Fruit fly (Drosophila melanogaster) whole organism, embryonic: ENCODE measurements around the gene Pgm1.
A peak's percentile ranks its signal among the peaks of the same experiment; 100 is the strongest.

Experiments used
- Awh ChIP-seq: fragments of 200-800 bp; sonication (Bioruptor generic); IDR thresholded peaks from 2 replicates; pipeline ENCODE4, ENCODE4 v1.3.6; 2022; ENCODE audit warnings: missing biosample characterization, missing genetic modification characterization
- B-H1 ChIP-seq: fragments of 200-800 bp; sonication (Bioruptor generic); IDR thresholded peaks from 3 replicates; pipeline ENCODE4 v1.3.6; 2022; ENCODE audit warnings: missing biosample characterization, missing genetic modification characterization
- CG10543 ChIP-seq: fragments of 200-800 bp; sonication (Bioruptor generic); optimal IDR thresholded peaks from 3 replicates; lab custom pipeline; 2017; ENCODE audit warnings: missing biosample characterization, mild to moderate bottlenecking, missing genetic modification characterization, moderate library complexity
- CG10565 ChIP-seq: fragments of 200-800 bp; sonication (Bioruptor generic); optimal IDR thresholded peaks from 3 replicates; lab custom pipeline; 2016; ENCODE audit warnings: missing biosample characterization, mild to moderate bottlenecking, missing genetic modification characterization
- CG1233 ChIP-seq: fragments of 200-800 bp; sonication (Bioruptor generic); optimal IDR thresholded peaks from 4 replicates; lab custom pipeline; 2018; ENCODE audit warnings: missing biosample characterization, mild to moderate bottlenecking, missing genetic modification characterization
- CG14014 ChIP-seq: fragments of 200-800 bp; sonication (Bioruptor generic); IDR thresholded peaks from 2 replicates; pipeline ENCODE4 v1.3.6; 2022; ENCODE audit warnings: missing biosample characterization, missing genetic modification characterization
- CG14667 ChIP-seq: fragments of 200-800 bp; sonication (Bioruptor generic); IDR thresholded peaks from 2 replicates; pipeline ENCODE4 v1.3.6; 2022; ENCODE audit warnings: missing biosample characterization, missing genetic modification characterization
- CG16863 ChIP-seq: fragments of 200-800 bp; sonication (Bioruptor generic); optimal IDR thresholded peaks from 3 replicates; lab custom pipeline; 2016; ENCODE audit warnings: missing biosample characterization, missing genetic modification characterization
- CG17186 ChIP-seq: fragments of 200-800 bp; sonication (Bioruptor generic); optimal IDR thresholded peaks from 3 replicates; lab custom pipeline; 2017; ENCODE audit warnings: missing biosample characterization, missing genetic modification reagents, missing genetic modification characterization
- CG17328 ChIP-seq: fragments of 200-800 bp; sonication (Bioruptor generic); IDR thresholded peaks from 2 replicates; pipeline ENCODE4 v1.3.6; 2022; ENCODE audit warnings: missing biosample characterization, missing genetic modification characterization
- CG17359 ChIP-seq: fragments of 200-800 bp; sonication (Bioruptor generic); optimal IDR thresholded peaks from 3 replicates; lab custom pipeline; 2018; ENCODE audit warnings: missing biosample characterization, mild to moderate bottlenecking, missing genetic modification characterization, moderate library complexity
- CG2678 ChIP-seq: fragments of 200-800 bp; sonication (Bioruptor generic); optimal IDR thresholded peaks from 3 replicates; lab custom pipeline; 2019; ENCODE audit warnings: missing biosample characterization, mild to moderate bottlenecking, missing genetic modification characterization, moderate library complexity
- CG31224 ChIP-seq: fragments of 200-800 bp; sonication (Bioruptor generic); IDR thresholded peaks from 2 replicates; pipeline ENCODE4 v1.3.6; 2022; ENCODE audit warnings: missing biosample characterization, missing genetic modification characterization
- CG3281 ChIP-seq: fragments of 200-800 bp; sonication (Bioruptor generic); optimal IDR thresholded peaks from 3 replicates; lab custom pipeline; 2017; ENCODE audit warnings: missing biosample characterization, mild to moderate bottlenecking, missing genetic modification characterization
- CG42726 ChIP-seq: fragments of 200-800 bp; sonication (Bioruptor generic); IDR thresholded peaks from 2 replicates; pipeline ENCODE4 v1.3.6; 2022; ENCODE audit warnings: missing biosample characterization, missing genetic modification characterization; ENCODE audit not compliant: partially characterized antibody
- CG4360 ChIP-seq: fragments of 200-800 bp; sonication (Bioruptor generic); IDR thresholded peaks from 2 replicates; pipeline ENCODE4 v1.3.6; 2022; ENCODE audit warnings: missing biosample characterization, missing genetic modification characterization
- CG6683 ChIP-seq: fragments of 200-800 bp; sonication (Bioruptor generic); optimal IDR thresholded peaks from 2 replicates; lab custom pipeline; 2017; ENCODE audit warnings: missing biosample characterization, mild to moderate bottlenecking, missing genetic modification characterization, missing genetic modification reagents
- CG7372 ChIP-seq: fragments of 200-800 bp; sonication (Bioruptor generic); IDR thresholded peaks from 2 replicates; pipeline ENCODE4 v1.3.6; 2022; ENCODE audit warnings: missing biosample characterization, missing genetic modification characterization
- CG7745 ChIP-seq: fragments of 200-800 bp; sonication (Bioruptor generic); optimal IDR thresholded peaks from 2 replicates; lab custom pipeline; 2018; ENCODE audit warnings: missing biosample characterization, mild to moderate bottlenecking, missing genetic modification characterization, moderate library complexity
- CG8924 ChIP-seq: fragments of 200-800 bp; optimal IDR thresholded peaks from 3 replicates; lab custom pipeline; 2019; ENCODE audit warnings: missing biosample characterization, mild to moderate bottlenecking, missing genetic modification characterization, moderate library complexity
- CG9876 ChIP-seq: fragments of 200-800 bp; sonication (Bioruptor generic); optimal IDR thresholded peaks from 2 replicates; lab custom pipeline; 2016; ENCODE audit warnings: missing biosample characterization, missing genetic modification characterization
- Camta ChIP-seq: fragments of 200-800 bp; sonication (Bioruptor generic); optimal IDR thresholded peaks from 2 replicates; lab custom pipeline; 2016; ENCODE audit warnings: missing biosample characterization, missing genetic modification characterization
- D19B ChIP-seq: fragments of 200-800 bp; sonication (Bioruptor generic); optimal IDR thresholded peaks from 2 replicates; lab custom pipeline; 2017; ENCODE audit warnings: missing biosample characterization, mild to moderate bottlenecking, missing genetic modification characterization
- Dbx ChIP-seq: fragments of 200-800 bp; sonication (Bioruptor generic); IDR thresholded peaks from 3 replicates; pipeline ENCODE4 v1.3.6; 2022; ENCODE audit warnings: missing biosample characterization, missing genetic modification characterization
- Dp ChIP-seq: fragments of 200-800 bp; sonication (Bioruptor generic); optimal IDR thresholded peaks from 2 replicates; lab custom pipeline; 2018; ENCODE audit warnings: missing biosample characterization, mild to moderate bottlenecking, missing genetic modification characterization, moderate library complexity
- Gsc ChIP-seq: fragments of 200-800 bp; sonication (Bioruptor generic); IDR thresholded peaks from 2 replicates; pipeline ENCODE4 v1.3.6; 2022; ENCODE audit warnings: missing biosample characterization, missing genetic modification characterization
- Hey ChIP-seq: fragments of 200-800 bp; sonication (Bioruptor generic); optimal IDR thresholded peaks from 3 replicates; lab custom pipeline; 2018; ENCODE audit warnings: missing biosample characterization, mild to moderate bottlenecking, missing genetic modification characterization
- Kr ChIP-seq: fragments of 200-800 bp; sonication (Bioruptor generic); optimal IDR thresholded peaks from 2 replicates; lab custom pipeline; 2017; ENCODE audit warnings: missing biosample characterization, mild to moderate bottlenecking, missing genetic modification characterization
- Spps ChIP-seq: fragments of 200-800 bp; sonication (Bioruptor generic); optimal IDR thresholded peaks from 2 replicates; lab custom pipeline; 2018; ENCODE audit warnings: missing biosample characterization, mild to moderate bottlenecking, missing genetic modification characterization
- Sry-β ChIP-seq: fragments of 200-800 bp; sonication (Bioruptor generic); optimal IDR thresholded peaks from 2 replicates; lab custom pipeline; 2018; ENCODE audit warnings: missing biosample characterization, mild to moderate bottlenecking, missing genetic modification characterization, moderate library complexity
- Sry-δ ChIP-seq: fragments of 200-800 bp; sonication (Bioruptor generic); optimal IDR thresholded peaks from 2 replicates; lab custom pipeline; 2016; ENCODE audit warnings: missing biosample characterization, missing genetic modification characterization
- Stat92E ChIP-seq, 3 experiments: fragments of >200 bp in 2 of 3; fragments of 200-800 bp in 1 of 3; sonication (Bioruptor generic) in 1 of 3; optimal IDR thresholded peaks; 2 replicates each; lab custom pipeline; 2017 to 2019; ENCODE audit warnings: missing biosample characterization in 3 of 3, missing genetic modification characterization in 3 of 3, mild to moderate bottlenecking in 1 of 3, moderate library complexity in 1 of 3
- Taf1 ChIP-seq: fragments of 200-800 bp; sonication (Bioruptor generic); IDR thresholded peaks from 2 replicates; pipeline ENCODE4 v1.3.6; 2022; ENCODE audit warnings: missing biosample characterization, missing genetic modification characterization
- Vsx1 ChIP-seq: fragments of 200-800 bp; sonication (Bioruptor generic); optimal IDR thresholded peaks from 2 replicates; lab custom pipeline; 2017; ENCODE audit warnings: missing biosample characterization, mild to moderate bottlenecking, missing genetic modification characterization, missing genetic modification reagents
- ab ChIP-seq: fragments of 200-800 bp; sonication (Bioruptor generic); optimal IDR thresholded peaks from 2 replicates; lab custom pipeline; 2016; ENCODE audit warnings: missing biosample characterization, missing genetic modification characterization
- bab2 ChIP-seq: fragments of 200-800 bp; sonication (Bioruptor generic); optimal IDR thresholded peaks from 2 replicates; lab custom pipeline; 2016; ENCODE audit warnings: missing biosample characterization, missing genetic modification characterization
- caup ChIP-seq: fragments of 200-800 bp; sonication (Bioruptor generic); optimal IDR thresholded peaks from 3 replicates; lab custom pipeline; 2017; ENCODE audit warnings: missing biosample characterization, mild to moderate bottlenecking, missing genetic modification characterization, moderate library complexity; ENCODE audit not compliant: severe bottlenecking
- dpn ChIP-seq, 2 experiments: fragments of 200-800 bp; sonication (Bioruptor generic); optimal IDR thresholded peaks; 3 replicates each; lab custom pipeline; 2016; ENCODE audit warnings: missing biosample characterization in 2 of 2, missing genetic modification characterization in 2 of 2
- gce ChIP-seq: fragments of 200-800 bp; sonication (Bioruptor generic); IDR thresholded peaks from 3 replicates; pipeline ENCODE4 v1.3.6; 2022; ENCODE audit warnings: missing biosample characterization, missing genetic modification characterization
- jumu ChIP-seq: fragments of 200-800 bp; sonication (Bioruptor generic); optimal IDR thresholded peaks from 3 replicates; lab custom pipeline; 2016; ENCODE audit warnings: missing biosample characterization, missing genetic modification characterization
- kah ChIP-seq: fragments of 200-800 bp; sonication (Bioruptor generic); optimal IDR thresholded peaks from 2 replicates; lab custom pipeline; 2018; ENCODE audit warnings: missing biosample characterization, mild to moderate bottlenecking, missing genetic modification characterization
- lov ChIP-seq, 2 experiments: fragments of 200-800 bp in 1 of 2; fragments of >200 bp in 1 of 2; sonication (Bioruptor generic) in 1 of 2; IDR thresholded peaks in 1 of 2; optimal IDR thresholded peaks in 1 of 2; 2 replicates in 1 of 2; 3 replicates in 1 of 2; pipeline versions ENCODE4 v1.3.6 to Lab custom; 2017 to 2022; ENCODE audit warnings: missing biosample characterization in 1 of 2, missing genetic modification characterization in 1 of 2
- nmo ChIP-seq: fragments of 200-800 bp; sonication (Bioruptor generic); optimal IDR thresholded peaks from 2 replicates; lab custom pipeline; 2018; ENCODE audit warnings: missing biosample characterization, mild to moderate bottlenecking, missing genetic modification characterization, moderate library complexity
- p53 ChIP-seq: fragments of 200-800 bp; sonication (Bioruptor generic); optimal IDR thresholded peaks from 2 replicates; lab custom pipeline; 2016; ENCODE audit warnings: missing biosample characterization, missing genetic modification characterization
- pho ChIP-seq: fragments of 200-800 bp; sonication (Bioruptor generic); optimal IDR thresholded peaks from 2 replicates; lab custom pipeline; 2016; ENCODE audit warnings: missing biosample characterization, missing genetic modification characterization
- salm ChIP-seq: fragments of 200-800 bp; sonication (Bioruptor generic); optimal IDR thresholded peaks from 2 replicates; lab custom pipeline; 2018; ENCODE audit warnings: missing biosample characterization, mild to moderate bottlenecking, missing genetic modification characterization
- shn ChIP-seq: fragments of 200-800 bp; sonication (Bioruptor generic); optimal IDR thresholded peaks from 3 replicates; lab custom pipeline; 2016; ENCODE audit warnings: missing biosample characterization, missing genetic modification characterization
- stwl ChIP-seq: fragments of 200-800 bp; sonication (Bioruptor generic); optimal IDR thresholded peaks from 3 replicates; lab custom pipeline; 2018; ENCODE audit warnings: missing biosample characterization, mild to moderate bottlenecking, missing genetic modification characterization, moderate library complexity
- tgo ChIP-seq: fragments of 200-800 bp; sonication (Bioruptor generic); IDR thresholded peaks from 3 replicates; pipeline ENCODE4 v1.3.6; 2022; ENCODE audit warnings: missing biosample characterization, missing genetic modification characterization
- trh ChIP-seq: fragments of 200-800 bp; sonication (Bioruptor generic); optimal IDR thresholded peaks from 2 replicates; lab custom pipeline; 2016; ENCODE audit warnings: missing biosample characterization, missing genetic modification characterization
- wek ChIP-seq: fragments of 200-800 bp; sonication (Bioruptor generic); optimal IDR thresholded peaks from 3 replicates; lab custom pipeline; 2018; ENCODE audit warnings: missing biosample characterization, mild to moderate bottlenecking, missing genetic modification characterization, moderate library complexity

Gene Pgm1

DNA sequence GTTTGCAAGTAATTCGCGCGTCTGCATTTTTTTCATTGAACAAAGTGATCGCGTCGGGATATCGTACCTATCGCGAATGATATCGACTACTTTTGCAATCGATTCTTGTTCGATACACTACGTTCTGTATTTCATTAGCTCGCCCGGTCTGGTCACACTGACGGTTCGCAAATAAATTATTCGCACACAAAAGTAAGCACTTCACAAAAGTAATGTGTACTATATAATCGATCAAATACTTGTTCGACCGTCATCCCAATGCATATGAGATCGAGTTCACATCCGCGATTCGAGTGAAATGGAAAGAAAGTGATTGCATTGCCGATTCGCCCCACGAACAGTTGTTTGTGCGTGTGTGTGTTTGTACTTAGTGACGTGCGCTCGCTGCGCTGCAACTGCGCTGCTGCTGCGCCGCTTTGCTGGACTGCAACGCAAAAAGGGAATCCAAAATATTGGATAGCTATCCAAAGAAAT lies 38.0 kb downstream of the Pgm1 start, which contains the start of the genes CG5235 and ClC-c (continued):
- TF ChIP-seq Dbx (no peak), Sry-β (GFP tag; lab: Kevin White, UChicago) (no peak), jumu (no peak), lov (optimal IDR thresholded peaks at IDR 0.05; lab: Kevin White, UChicago) (no peak), lov (GFP tag; IDR thresholded peaks at IDR 0.05; lab: Robert Waterston, UW) (no peak), shn (no peak), Hey (no peak), B-H1 (no peak), CG8924 (peak; percentile 36), p53 (GFP tag; lab: Kevin White, UChicago) (no peak), CG14667 (GFP tag; lab: Robert Waterston, UW) (no peak), CG2678 (no peak), D19B (GFP tag; lab: Kevin White, UChicago) (no peak), CG7745 (tag; lab: Kevin White, UChicago) (peak; percentile 46), tgo (GFP tag; lab: Robert Waterston, UW) (no peak), CG10543 (GFP tag; lab: Kevin White, UChicago) (no peak), CG42726 (peak; percentile 21; the same call in 1 of the 2 replicates), bab2 (no peak), dpn (GFP tag; optimal IDR thresholded peaks at IDR 0.05; lab: Kevin White, UChicago) (no peak), CG17328 (GFP tag; lab: Robert Waterston, UW) (no peak), Vsx1 (no peak), nmo (GFP tag; lab: Kevin White, UChicago) (peak; percentile 26), CG16863 (GFP tag; lab: Kevin White, UChicago) (peak; percentile 64), Sry-δ (peak; percentile 66), CG17359 (tag; lab: Kevin White, UChicago) (no peak), Camta (GFP tag; lab: Kevin White, UChicago) (no peak), CG6683 (GFP tag; lab: Kevin White, UChicago) (no peak), CG9876 (GFP tag; lab: Kevin White, UChicago) (no peak), Dp (peak; percentile 65), ab (no peak), caup (GFP tag; lab: Kevin White, UChicago) (no peak), CG7372 (GFP tag; lab: Robert Waterston, UW) (no peak), Stat92E (GFP tag; optimal IDR thresholded peaks at IDR 0.05; lab: Kevin White, UChicago) (peak in 1 of 3 experiments; percentile 46), salm (tag; lab: Kevin White, UChicago) (no peak), CG17186 (peak; percentile 55), pho (no peak), Gsc (GFP tag; lab: Robert Waterston, UW) (no peak), CG10565 (GFP tag; lab: Kevin White, UChicago) (no peak), Taf1 (GFP tag; lab: Robert Waterston, UW) (no peak), CG1233 (GFP tag; lab: Kevin White, UChicago) (no peak), Kr (GFP tag; lab: Kevin White, UChicago) (no peak), CG31224 (no peak), kah (GFP tag; lab: Kevin White, UChicago) (no peak), CG4360 (no peak), trh (no peak), stwl (tag; lab: Kevin White, UChicago) (peak; percentile 65), CG14014 (no peak), gce (no peak), Spps (tag; lab: Kevin White, UChicago) (no peak), wek (GFP tag; lab: Kevin White, UChicago) (no peak), Awh (GFP tag; lab: Robert Waterston, UW) (no peak), CG3281 (no peak)
